Fruit fly (Drosophila melanogaster): ENCODE data around the gene CG7606.
A peak's percentile ranks its signal among the peaks of the same experiment; 100 is the strongest.

The CG7606 gene

dm6 chr3R:17619726-17620282 is 23.5 kb downstream of the CG7606 start (continued):
- peak; percentile 50; the same call in 1 of the 3 replicates for TF ChIP-seq so (GFP tag; IDR thresholded peaks at IDR 0.05)
- no peak for TF ChIP-seq repo (GFP tag; optimal IDR thresholded peaks at IDR 0.05)
- TF ChIP-seq CG12769 (tag; optimal IDR thresholded peaks at IDR 0.05): no peak
- TF ChIP-seq CG15696 (tag; optimal IDR thresholded peaks at IDR 0.05): peak; percentile 8
- no peak for TF ChIP-seq TFAM (GFP tag; optimal IDR thresholded peaks at IDR 0.05)
- TF ChIP-seq CkIIα-i1 (GFP tag; IDR thresholded peaks at IDR 0.05): no peak
- no peak for TF ChIP-seq CG12104 (GFP tag; optimal IDR thresholded peaks at IDR 0.05)
- TF ChIP-seq lov (optimal IDR thresholded peaks at IDR 0.05): no peak
- TF ChIP-seq lov (GFP tag; IDR thresholded peaks at IDR 0.05): no peak
- TF ChIP-seq seq (GFP tag; IDR thresholded peaks at IDR 0.05): no peak
- no peak for TF ChIP-seq CG31388 (GFP tag; optimal IDR thresholded peaks at IDR 0.05)
- no peak for TF ChIP-seq Antp (GFP tag; optimal IDR thresholded peaks at IDR 0.05)
- no peak for TF ChIP-seq schlank (tag; optimal IDR thresholded peaks at IDR 0.05)
- peak; percentile 39 for TF ChIP-seq Dek (tag; optimal IDR thresholded peaks at IDR 0.05)
- peak; percentile 68 for TF ChIP-seq CG13287 (GFP tag; IDR thresholded peaks at IDR 0.05; ENCODE audit: partially characterized antibody)
- TF ChIP-seq Dip3 (GFP tag; optimal IDR thresholded peaks at IDR 0.05): no peak
- no peak for TF ChIP-seq Rfx (GFP tag; IDR thresholded peaks at IDR 0.05)
- TF ChIP-seq CG30431 (GFP tag; optimal IDR thresholded peaks at IDR 0.05): no peak
- peak; percentile 62; the same call in 1 of the 2 replicates for TF ChIP-seq vvl (GFP tag; IDR thresholded peaks at IDR 0.05)
- TF ChIP-seq CG10654 (GFP tag; optimal IDR thresholded peaks at IDR 0.05): no peak
- TF ChIP-seq MESR4 (GFP tag; optimal IDR thresholded peaks at IDR 0.05): no peak
- no peak for TF ChIP-seq CrebB (tag; optimal IDR thresholded peaks at IDR 0.05)
- TF ChIP-seq Scr (GFP tag; IDR thresholded peaks at IDR 0.05; ENCODE audit: partially characterized antibody): peak; percentile 84
- peak; percentile 49 for TF ChIP-seq CG18262 (tag; optimal IDR thresholded peaks at IDR 0.05)
- peak; percentile 15 for TF ChIP-seq scrt (GFP tag; optimal IDR thresholded peaks at IDR 0.05)
- no peak for TF ChIP-seq h (optimal IDR thresholded peaks at IDR 0.05)
- no peak for TF ChIP-seq az2 (GFP tag; optimal IDR thresholded peaks at IDR 0.05)
- TF ChIP-seq cwo (GFP tag; optimal IDR thresholded peaks at IDR 0.05): no peak
- no peak for TF ChIP-seq CG12391 (tag; optimal IDR thresholded peaks at IDR 0.05)
- TF ChIP-seq CG11723 (GFP tag; optimal IDR thresholded peaks at IDR 0.05): no peak
- TF ChIP-seq sna (GFP tag; IDR thresholded peaks at IDR 0.05; ENCODE audit: partially characterized antibody): peak; percentile 84
- TF ChIP-seq Lim3 (GFP tag; IDR thresholded peaks at IDR 0.05): no peak
- peak; percentile 41 for TF ChIP-seq CG2712 (tag; optimal IDR thresholded peaks at IDR 0.05)
- no peak for TF ChIP-seq CG34422 (GFP tag; IDR thresholded peaks at IDR 0.05)
- no peak for TF ChIP-seq Vsx1 (GFP tag; optimal IDR thresholded peaks at IDR 0.05)
- TF ChIP-seq CG1602 (GFP tag; optimal IDR thresholded peaks at IDR 0.05): no peak
- no peak for TF ChIP-seq ase (GFP tag; IDR thresholded peaks at IDR 0.05)
- TF ChIP-seq D19A (tag; optimal IDR thresholded peaks at IDR 0.05): peak; percentile 47
- TF ChIP-seq abd-A (tag; optimal IDR thresholded peaks at IDR 0.05): no peak
- TF ChIP-seq Sox102F (GFP tag; optimal IDR thresholded peaks at IDR 0.05): no peak
- no peak for TF ChIP-seq CG7556 (GFP tag; optimal IDR thresholded peaks at IDR 0.05)
- TF ChIP-seq CG2875 (GFP tag; optimal IDR thresholded peaks at IDR 0.05): no peak
- TF ChIP-seq mam (GFP tag; optimal IDR thresholded peaks at IDR 0.05): no peak
- no peak for TF ChIP-seq Hr39 (optimal IDR thresholded peaks at IDR 0.05)
- no peak for TF ChIP-seq CG7987 (GFP tag; optimal IDR thresholded peaks at IDR 0.05)
- TF ChIP-seq zen2 (GFP tag; IDR thresholded peaks at IDR 0.05; ENCODE audit: partially characterized antibody): peak; percentile 56
- TF ChIP-seq stc (GFP tag; IDR thresholded peaks at IDR 0.05): peak; percentile 21; the same call in 1 of the 2 replicates
- no peak for TF ChIP-seq CG17361 (GFP tag; IDR thresholded peaks at IDR 0.05)
- no peak for TF ChIP-seq slou (GFP tag; optimal IDR thresholded peaks at IDR 0.05)
- TF ChIP-seq sr (GFP tag; IDR thresholded peaks at IDR 0.05): no peak
- peak; percentile 91 for TF ChIP-seq bbx (GFP tag; IDR thresholded peaks at IDR 0.05; ENCODE audit: partially characterized antibody)
